Worm (Caenorhabditis elegans): ENCODE data around the gene clec-181.

DNA sequence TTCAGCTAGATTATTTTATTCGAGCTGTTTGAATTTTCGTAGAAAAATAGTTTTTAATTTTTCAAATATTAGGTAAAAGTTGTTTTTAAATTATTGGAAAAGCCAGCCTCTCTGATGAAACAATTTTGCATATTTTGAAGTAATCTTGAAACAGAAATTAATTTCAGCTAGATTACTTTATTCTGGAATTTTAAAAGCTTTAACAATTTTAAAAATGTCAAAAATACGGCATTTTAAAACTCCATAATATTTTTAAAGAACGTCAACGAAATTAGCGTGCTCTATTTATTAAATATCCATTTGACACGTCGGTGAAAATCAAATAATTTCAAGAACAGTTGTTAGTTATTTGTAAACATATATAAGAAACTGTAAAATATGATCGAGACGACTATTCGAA lies 7.0 kb downstream of the clec-181 start, which contains the start of gene Y59H11AR.10:
- TF ChIP-seq ama-1 (optimal IDR thresholded peaks at IDR 0.05) (no peak), blmp-1 (tag; optimal IDR thresholded peaks at IDR 0.05) (no peak), lin-14 (GFP tag; optimal IDR thresholded peaks at IDR 0.05) (no peak), sox-4 (tag; optimal IDR thresholded peaks at IDR 0.05) (no peak), nhr-19 (GFP tag; conservative IDR thresholded peaks at IDR 0.05) (no peak), elt-3 (tag; optimal IDR thresholded peaks at IDR 0.05) (no peak), lin-13 (GFP tag; optimal IDR thresholded peaks at IDR 0.05) (no peak), snpc-4 (tag; optimal IDR thresholded peaks at IDR 0.05) (no peak), F16B12.6 (tag; optimal IDR thresholded peaks at IDR 0.05) (no peak)
